Worm (Caenorhabditis elegans) whole organism, early embryonic: ENCODE data around the gene sri-29.
A peak's percentile ranks its signal among the peaks of the same experiment; 100 is the strongest.

ENCODE experiments used
- B0310.2 ChIP-seq: sonication (generic microtip); optimal IDR thresholded peaks from 2 replicates; lab custom pipeline; 2016; ENCODE audit warnings: mild to moderate bottlenecking, missing genetic modification characterization, missing compliant biosample characterization
- F13C5.2 ChIP-seq: sonication (generic microtip); optimal IDR thresholded peaks from 2 replicates; lab custom pipeline; 2017; ENCODE audit warnings: mild to moderate bottlenecking, missing genetic modification characterization, inconsistent platforms, missing compliant biosample characterization
- aly-1 ChIP-seq: sonication (generic microtip); optimal IDR thresholded peaks from 2 replicates; lab custom pipeline; 2016; ENCODE audit warnings: missing genetic modification characterization, missing compliant biosample characterization
- ama-1 ChIP-seq: fragments of 150-350 bp; optimal IDR thresholded peaks from 2 replicates; lab custom pipeline; 2014
- ceh-13 ChIP-seq: fragments of 200-800 bp; sonication (Bioruptor generic); optimal IDR thresholded peaks from 2 replicates; lab custom pipeline; 2018; ENCODE audit warnings: mild to moderate bottlenecking, missing genetic modification characterization, missing compliant biosample characterization
- ceh-36 ChIP-seq: sonication (generic microtip); optimal IDR thresholded peaks from 2 replicates; lab custom pipeline; 2016; ENCODE audit warnings: missing genetic modification characterization, inconsistent platforms, missing compliant biosample characterization
- ets-7 ChIP-seq: sonication (generic microtip); optimal IDR thresholded peaks from 2 replicates; lab custom pipeline; 2016; ENCODE audit warnings: missing genotype, missing genetic modification characterization, missing compliant biosample characterization
- flt-1 ChIP-seq: fragments of 200-800 bp; sonication (Bioruptor generic); IDR thresholded peaks from 2 replicates; pipeline ENCODE4 v1.3.6; 2022; ENCODE audit warnings: missing genetic modification characterization, missing compliant biosample characterization
- hmbx-1 ChIP-seq: sonication (generic microtip); optimal IDR thresholded peaks from 2 replicates; lab custom pipeline; 2016; ENCODE audit warnings: mild to moderate bottlenecking, missing genetic modification characterization, missing compliant biosample characterization
- hmg-4 ChIP-seq: fragments of 200-800 bp; sonication (Bioruptor generic); optimal IDR thresholded peaks from 2 replicates; lab custom pipeline; 2018; ENCODE audit warnings: mild to moderate bottlenecking, missing genetic modification characterization, missing compliant biosample characterization
- hnd-1 ChIP-seq: sonication (generic microtip); optimal IDR thresholded peaks from 2 replicates; lab custom pipeline; 2016; ENCODE audit warnings: missing genetic modification characterization, missing compliant biosample characterization
- pes-1 ChIP-seq: fragments of 200-800 bp; sonication (Bioruptor generic); IDR thresholded peaks from 2 replicates; pipeline ENCODE4 v1.3.6; 2022; ENCODE audit warnings: missing genetic modification reagents, missing genetic modification characterization, missing compliant biosample characterization
- scrt-1 ChIP-seq: fragments of 200-800 bp; sonication (Bioruptor generic); IDR thresholded peaks from 2 replicates; pipeline ENCODE4 v1.3.6; 2022; ENCODE audit warnings: missing genetic modification characterization, missing compliant biosample characterization
- sea-1 ChIP-seq: fragments of 200-800 bp; sonication (Bioruptor generic); conservative IDR thresholded peaks from 2 replicates; pipeline ENCODE4 v1.3.6; 2022; ENCODE audit warnings: missing genetic modification characterization, missing compliant biosample characterization
- tbx-11 ChIP-seq: fragments of 200-800 bp; sonication (Bioruptor generic); IDR thresholded peaks from 2 replicates; pipeline ENCODE4 v1.3.6; 2022; ENCODE audit warnings: missing genetic modification characterization, missing compliant biosample characterization
- tbx-37 ChIP-seq: fragments of 200-800 bp; sonication (Bioruptor generic); conservative IDR thresholded peaks from 2 replicates; pipeline ENCODE4 v1.3.6; 2022; ENCODE audit warnings: missing genetic modification reagents, missing genetic modification characterization, missing compliant biosample characterization
- tra-4 ChIP-seq: sonication (generic microtip); optimal IDR thresholded peaks from 2 replicates; lab custom pipeline; 2017; ENCODE audit warnings: missing genetic modification characterization, missing compliant biosample characterization

sri-29 gene

DNA sequence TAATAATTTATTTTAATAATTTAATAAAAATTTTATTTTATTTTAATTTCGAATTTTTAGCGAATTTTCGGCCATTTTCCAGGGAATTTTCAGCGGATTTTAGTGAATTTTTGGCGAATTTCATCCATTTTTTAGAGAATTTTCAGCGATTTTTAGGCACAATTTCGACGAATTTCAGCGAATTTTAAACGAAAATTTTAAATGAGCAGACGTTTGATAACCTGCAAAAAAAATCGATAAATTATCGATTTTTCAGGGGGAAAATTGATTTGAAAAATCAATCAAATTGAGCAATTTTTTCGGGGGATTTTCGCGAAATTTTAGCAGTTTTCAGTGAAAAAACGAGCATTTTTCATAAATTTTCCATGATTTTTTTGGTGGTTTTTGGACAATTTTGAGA is 24.5 kb downstream of the sri-29 start:
- TF ChIP-seq scrt-1 (GFP tag; lab: Robert Waterston, UW) (no peak), hmg-4 (GFP tag; lab: Kevin White, UChicago) (no peak), sea-1 (GFP tag; lab: Robert Waterston, UW) (no peak), ceh-13 (GFP tag; lab: Kevin White, UChicago) (no peak), flt-1 (GFP tag; lab: Robert Waterston, UW) (no peak), F13C5.2 (tag; lab: Kevin White, UChicago) (no peak), hnd-1 (no peak), ama-1 (lab: Kevin White, UChicago) (no peak), hmbx-1 (tag; lab: Kevin White, UChicago) (no peak), aly-1 (tag; lab: Kevin White, UChicago) (no peak), ets-7 (tag; lab: Kevin White, UChicago) (no peak), pes-1 (no peak), tra-4 (no peak), tbx-11 (GFP tag; lab: Robert Waterston, UW) (no peak), tbx-37 (GFP tag; lab: Robert Waterston, UW) (no peak), ceh-36 (no peak), B0310.2 (no peak)

DNA sequence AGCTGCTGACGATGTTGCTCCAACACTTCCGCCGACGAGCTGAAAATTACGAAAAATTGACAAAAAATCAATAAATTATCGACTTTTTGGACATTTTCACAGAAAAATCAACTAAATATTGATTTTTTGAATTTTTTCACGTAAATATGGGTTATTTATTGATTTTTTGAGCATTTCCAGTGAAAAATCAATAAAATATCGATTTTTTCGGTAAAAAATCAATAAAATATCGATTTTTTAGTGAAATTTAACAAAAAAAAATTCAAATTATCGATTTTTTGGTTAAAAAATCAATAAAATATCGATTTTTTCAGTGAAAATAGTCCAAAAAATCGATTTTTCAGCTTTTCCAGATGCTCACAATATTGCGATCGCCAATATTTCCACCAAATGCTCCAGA is 26.1 kb downstream of the sri-29 start:
- TF ChIP-seq sea-1 (GFP tag; lab: Robert Waterston, UW) (no peak), ceh-36 (no peak), B0310.2 (no peak), aly-1 (tag; lab: Kevin White, UChicago) (no peak), F13C5.2 (tag; lab: Kevin White, UChicago) (no peak), tra-4 (no peak), tbx-37 (GFP tag; lab: Robert Waterston, UW) (no peak), ama-1 (lab: Kevin White, UChicago) (no peak), hmbx-1 (tag; lab: Kevin White, UChicago) (no peak), ceh-13 (GFP tag; lab: Kevin White, UChicago) (no peak), hnd-1 (no peak), tbx-11 (GFP tag; lab: Robert Waterston, UW) (no peak), scrt-1 (GFP tag; lab: Robert Waterston, UW) (no peak), ets-7 (tag; lab: Kevin White, UChicago) (no peak), hmg-4 (GFP tag; lab: Kevin White, UChicago) (no peak), flt-1 (GFP tag; lab: Robert Waterston, UW) (no peak), pes-1 (no peak)

DNA sequence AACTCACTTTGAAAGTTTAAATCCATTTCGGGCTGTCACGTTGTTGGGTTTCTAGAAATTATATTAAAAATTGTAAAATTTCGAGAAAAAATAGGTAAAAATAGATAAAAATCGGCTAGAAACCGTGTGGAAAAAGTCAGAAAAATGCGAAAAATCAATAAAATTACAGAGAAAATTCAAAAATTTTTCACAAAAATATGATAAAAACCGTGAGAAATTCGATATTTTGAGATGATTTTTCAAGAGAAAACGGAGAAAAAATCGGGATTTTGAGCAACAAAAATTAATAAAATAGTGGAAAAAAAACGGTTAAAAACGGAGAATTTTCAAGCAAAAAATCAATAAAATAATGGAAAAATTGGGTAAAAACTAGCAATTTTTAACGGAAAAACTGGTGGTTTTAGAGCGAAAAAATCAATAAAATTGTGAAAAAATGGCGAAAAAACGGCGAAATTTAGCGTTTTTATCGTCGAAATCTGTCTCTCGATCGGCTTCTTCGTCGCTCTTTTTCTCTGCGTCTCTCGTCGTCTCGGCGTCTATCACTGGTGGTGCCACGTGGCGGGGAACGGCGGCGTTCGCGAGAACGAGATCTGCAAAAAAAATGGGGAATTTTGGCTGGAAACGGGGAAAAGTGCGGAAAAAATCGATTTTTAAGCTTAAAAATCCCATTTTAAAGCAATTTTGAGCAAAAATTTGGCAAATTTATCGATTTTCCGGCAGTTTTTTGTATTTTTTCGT is 27.1 kb downstream of the sri-29 start, which contains the start of gene Y25C1A.7:
Gene Y25C1A.7, minus strand, starts transcription at position 51 of the 738 bp plus-strand sequence.
- no peak for TF ChIP-seq ceh-36
- TF ChIP-seq scrt-1 (GFP tag; lab: Robert Waterston, UW), result no peak
- TF ChIP-seq ceh-13 (GFP tag; lab: Kevin White, UChicago), result no peak
- TF ChIP-seq sea-1 (GFP tag; lab: Robert Waterston, UW), result no peak
- TF ChIP-seq F13C5.2 (tag; lab: Kevin White, UChicago), result no peak

DNA sequence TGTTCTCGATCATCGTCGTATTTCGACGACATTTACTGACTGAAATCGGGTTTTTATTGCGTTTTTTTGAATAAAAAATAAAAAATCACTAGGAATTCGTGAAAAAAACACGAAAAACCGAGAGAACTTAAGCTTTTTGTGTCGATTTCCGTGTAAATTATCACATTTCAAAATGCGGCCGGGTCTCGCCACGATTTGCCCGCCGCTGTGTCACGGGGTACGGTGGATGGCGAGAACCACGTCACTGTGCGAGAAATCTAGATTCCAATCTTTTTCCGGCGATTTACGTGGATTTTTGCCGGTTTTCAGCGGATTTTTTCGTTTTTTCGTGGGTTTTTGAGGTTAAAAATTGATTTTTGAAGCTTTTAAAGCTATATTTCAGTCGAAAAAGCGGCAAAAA is 32.8 kb downstream of the sri-29 start, which contains the start of gene Y25C1A.8:
Gene Y25C1A.8, minus strand, starts transcription at position 45 of the 400 bp plus-strand sequence.
- TF ChIP-seq ceh-36 (no peak), ama-1 (lab: Kevin White, UChicago) (no peak), B0310.2 (no peak), sea-1 (GFP tag; lab: Robert Waterston, UW) (0 out of 2 replicates have a peak, but pooled peaks have one; percentile 14), tra-4 (no peak), hnd-1 (no peak), F13C5.2 (tag; lab: Kevin White, UChicago) (peak; percentile 87), tbx-11 (GFP tag; lab: Robert Waterston, UW) (0 out of 2 replicates have a peak, but pooled peaks have one; percentile 13), scrt-1 (GFP tag; lab: Robert Waterston, UW) (no peak), hmbx-1 (tag; lab: Kevin White, UChicago) (no peak), hmg-4 (GFP tag; lab: Kevin White, UChicago) (peak; percentile 16), tbx-37 (GFP tag; lab: Robert Waterston, UW) (no peak), aly-1 (tag; lab: Kevin White, UChicago) (peak; percentile 17), flt-1 (GFP tag; lab: Robert Waterston, UW) (no peak), pes-1 (0 out of 2 replicates have a peak, but pooled peaks have one; percentile 45), ets-7 (tag; lab: Kevin White, UChicago) (no peak), ceh-13 (GFP tag; lab: Kevin White, UChicago) (no peak)

DNA sequence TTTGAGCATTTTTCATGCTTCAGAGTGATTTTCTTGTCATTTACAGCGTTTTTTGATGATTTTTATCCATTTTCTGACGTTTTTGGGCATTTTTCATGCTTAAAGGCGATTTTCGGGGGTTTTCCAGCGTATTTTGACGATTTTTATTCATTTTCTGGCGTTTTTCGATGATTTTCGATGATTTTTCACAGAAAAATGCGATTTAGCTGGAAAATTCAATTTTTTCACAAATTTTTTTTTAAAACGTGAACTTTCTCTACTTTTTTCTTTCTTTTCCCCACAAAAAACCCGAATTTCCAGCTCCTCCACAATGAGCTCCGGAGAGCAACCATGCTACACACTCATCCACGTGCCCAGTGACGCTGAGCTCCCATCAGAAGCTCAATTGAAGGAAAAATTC is 34.4 kb downstream of the sri-29 start, which contains the start of gene copb-1:
Gene copb-1, plus strand, starts transcription at position 301 of the 400 bp plus-strand sequence.
- TF ChIP-seq hnd-1, result no peak
- no peak for TF ChIP-seq F13C5.2 (tag; lab: Kevin White, UChicago)
- TF ChIP-seq ama-1 (lab: Kevin White, UChicago), result no peak
- no peak for TF ChIP-seq tra-4
- TF ChIP-seq aly-1 (tag; lab: Kevin White, UChicago), result no peak
- no peak for TF ChIP-seq B0310.2
- no peak for TF ChIP-seq tbx-11 (GFP tag; lab: Robert Waterston, UW)
- TF ChIP-seq hmg-4 (GFP tag; lab: Kevin White, UChicago), result no peak
- TF ChIP-seq ceh-36, result no peak

DNA sequence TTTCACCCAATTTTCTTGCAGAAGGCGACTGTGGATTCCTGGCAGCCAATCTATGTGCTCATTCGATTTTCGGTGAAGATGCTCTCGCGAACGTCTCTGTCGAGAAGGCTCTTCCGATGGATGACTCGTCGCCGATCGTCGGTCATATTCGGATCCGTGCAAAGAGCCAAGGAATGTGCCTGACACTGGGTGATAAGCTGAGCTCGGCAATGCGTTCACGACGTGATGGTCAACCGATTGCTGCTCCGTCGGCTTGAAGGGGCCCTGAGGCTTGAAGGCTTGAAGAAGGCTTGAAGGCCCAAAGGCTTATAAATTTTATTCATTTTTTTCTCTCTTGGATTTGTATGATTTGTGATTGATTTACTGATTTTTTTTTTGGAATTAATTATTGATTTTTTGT is 43.0 kb downstream of the sri-29 start:
- TF ChIP-seq ets-7 (tag; lab: Kevin White, UChicago), result no peak
- TF ChIP-seq ceh-13 (GFP tag; lab: Kevin White, UChicago), result no peak
- TF ChIP-seq tra-4, result no peak
- TF ChIP-seq hnd-1, result no peak
- no peak for TF ChIP-seq pes-1
- TF ChIP-seq scrt-1 (GFP tag; lab: Robert Waterston, UW), result no peak
- no peak for TF ChIP-seq tbx-37 (GFP tag; lab: Robert Waterston, UW)
- TF ChIP-seq hmbx-1 (tag; lab: Kevin White, UChicago), result no peak
- no peak for TF ChIP-seq B0310.2
- no peak for TF ChIP-seq ceh-36
- TF ChIP-seq ama-1 (lab: Kevin White, UChicago), result no peak
- TF ChIP-seq sea-1 (GFP tag; lab: Robert Waterston, UW), result no peak
- no peak for TF ChIP-seq hmg-4 (GFP tag; lab: Kevin White, UChicago)
- TF ChIP-seq aly-1 (tag; lab: Kevin White, UChicago), result no peak
- TF ChIP-seq tbx-11 (GFP tag; lab: Robert Waterston, UW), result no peak
- TF ChIP-seq flt-1 (GFP tag; lab: Robert Waterston, UW), result no peak
- no peak for TF ChIP-seq F13C5.2 (tag; lab: Kevin White, UChicago)
